Fruit fly (Drosophila melanogaster) whole organism, wandering third instar larva: ENCODE data around the gene Nelf-A.

Source experiments
- Abd-B ChIP-seq: fragments of >200 bp; optimal IDR thresholded peaks from 2 replicates; lab custom pipeline; 2017; ENCODE audit warnings: missing biosample characterization, missing genetic modification characterization
- CG32264 ChIP-seq: fragments of 200-800 bp; sonication (Bioruptor generic); optimal IDR thresholded peaks from 2 replicates; lab custom pipeline; 2016; ENCODE audit warnings: missing biosample characterization, missing genetic modification characterization
- CrebA ChIP-seq: fragments of 200-800 bp; sonication (Bioruptor generic); optimal IDR thresholded peaks from 2 replicates; lab custom pipeline; 2016; ENCODE audit warnings: missing biosample characterization, mild to moderate bottlenecking, missing genetic modification characterization, borderline replicate concordance
- Dfd ChIP-seq: fragments of >200 bp; optimal IDR thresholded peaks from 2 replicates; lab custom pipeline; 2017; ENCODE audit warnings: missing biosample characterization, missing genetic modification characterization
- Dif ChIP-seq: fragments of 200-275, 200-300 bp; sonication (Bioruptor generic); optimal IDR thresholded peaks from 2 replicates; lab custom pipeline; 2018; ENCODE audit warnings: missing biosample characterization, missing genetic modification characterization; ENCODE audit not compliant: partially characterized antibody
- GATAd ChIP-seq: sonication (Bioruptor generic); optimal IDR thresholded peaks from 2 replicates; lab custom pipeline; 2016; ENCODE audit warnings: missing biosample characterization, missing genetic modification characterization
- Hnf4 ChIP-seq: fragments of 200-800 bp; sonication (Bioruptor generic); optimal IDR thresholded peaks from 2 replicates; lab custom pipeline; 2016; ENCODE audit warnings: missing biosample characterization, mild to moderate bottlenecking, missing genetic modification characterization
- Hr78 ChIP-seq: fragments of >200 bp; optimal IDR thresholded peaks from 2 replicates; lab custom pipeline; 2017; ENCODE audit warnings: missing biosample characterization, missing genetic modification characterization
- Jra ChIP-seq: sonication (Bioruptor generic); optimal IDR thresholded peaks from 2 replicates; lab custom pipeline; 2016; ENCODE audit warnings: missing biosample characterization, missing genetic modification characterization
- Mio ChIP-seq: sonication (Bioruptor generic); optimal IDR thresholded peaks from 2 replicates; lab custom pipeline; 2016; ENCODE audit warnings: missing biosample characterization, missing genetic modification characterization
- Myc ChIP-seq: fragments of >200 bp; optimal IDR thresholded peaks from 2 replicates; lab custom pipeline; 2017
- N ChIP-seq: fragments of >200 bp; optimal IDR thresholded peaks from 2 replicates; lab custom pipeline; 2018; ENCODE audit warnings: missing biosample characterization, missing external identifiers, missing genetic modification characterization
- OdsH ChIP-seq: fragments of 200-800 bp; sonication (Bioruptor generic); optimal IDR thresholded peaks from 2 replicates; lab custom pipeline; 2016; ENCODE audit warnings: missing biosample characterization, mild to moderate bottlenecking, missing genetic modification characterization
- Sp1 ChIP-seq: fragments of 200-800 bp; sonication (Bioruptor generic); optimal IDR thresholded peaks from 3 replicates; lab custom pipeline; 2019; ENCODE audit warnings: missing biosample characterization, mild to moderate bottlenecking, missing genetic modification characterization, moderate library complexity
- Vsx2 ChIP-seq: fragments of 200-300, 225-300 bp; sonication (Bioruptor generic); optimal IDR thresholded peaks from 2 replicates; lab custom pipeline; 2018; ENCODE audit warnings: missing biosample characterization, missing genetic modification characterization; ENCODE audit not compliant: partially characterized antibody
- br ChIP-seq: fragments of 200-800 bp; sonication (Bioruptor generic); optimal IDR thresholded peaks from 2 replicates; lab custom pipeline; 2016; ENCODE audit warnings: missing biosample characterization, missing genetic modification characterization
- brk ChIP-seq: fragments of 200-800 bp; sonication (Bioruptor generic); optimal IDR thresholded peaks from 2 replicates; lab custom pipeline; 2016; ENCODE audit warnings: missing biosample characterization, mild to moderate bottlenecking, missing genetic modification characterization
- dl ChIP-seq, 2 experiments: fragments of 175-275, 200-275 bp in 1 of 2; fragments of 200-275 bp in 1 of 2; sonication (Bioruptor generic); optimal IDR thresholded peaks; lab custom pipeline; 2018; ENCODE audit warnings: mild to moderate bottlenecking in 2 of 2, missing biosample characterization in 2 of 2, missing genetic modification characterization in 2 of 2, moderate library complexity in 2 of 2; ENCODE audit not compliant: partially characterized antibody in 2 of 2, insufficient read depth in 1 of 2
- dmrt93B ChIP-seq: fragments of 200-800 bp; sonication (Bioruptor generic); optimal IDR thresholded peaks from 2 replicates; lab custom pipeline; 2018; ENCODE audit warnings: missing biosample characterization, mild to moderate bottlenecking, missing genetic modification characterization
- dsf ChIP-seq: sonication (Bioruptor generic); optimal IDR thresholded peaks from 2 replicates; lab custom pipeline; 2016; ENCODE audit warnings: missing biosample characterization, missing genetic modification characterization, borderline replicate concordance
- ey ChIP-seq: fragments of 200-800 bp; sonication (Bioruptor generic); optimal IDR thresholded peaks from 2 replicates; lab custom pipeline; 2016; ENCODE audit warnings: missing biosample characterization, missing genetic modification characterization
- fru ChIP-seq: fragments of 200-800 bp; sonication (Bioruptor generic); optimal IDR thresholded peaks from 3 replicates; lab custom pipeline; 2016; ENCODE audit warnings: missing biosample characterization, mild to moderate bottlenecking, missing genetic modification characterization
- h ChIP-seq: fragments of 200-800 bp; sonication (Bioruptor generic); optimal IDR thresholded peaks from 3 replicates; lab custom pipeline; 2016; ENCODE audit warnings: missing biosample characterization, mild to moderate bottlenecking, missing genetic modification characterization
- jim ChIP-seq: fragments of 175-275, 200-325 bp; sonication (Bioruptor generic); optimal IDR thresholded peaks from 2 replicates; lab custom pipeline; 2016; ENCODE audit warnings: missing biosample characterization, mild to moderate bottlenecking, missing genetic modification characterization
- lola ChIP-seq: fragments of >200 bp; optimal IDR thresholded peaks from 2 replicates; lab custom pipeline; 2017; ENCODE audit warnings: missing biosample characterization, missing genetic modification characterization
- pan ChIP-seq: fragments of >200 bp; optimal IDR thresholded peaks from 2 replicates; lab custom pipeline; 2017
- sage ChIP-seq: fragments of 200-800 bp; sonication (Bioruptor generic); optimal IDR thresholded peaks from 2 replicates; lab custom pipeline; 2016; ENCODE audit warnings: missing biosample characterization, mild to moderate bottlenecking, missing genetic modification characterization
- sv ChIP-seq: fragments of 200-800 bp; sonication (Bioruptor generic); optimal IDR thresholded peaks from 3 replicates; lab custom pipeline; 2016; ENCODE audit warnings: missing biosample characterization, missing genetic modification characterization
- tai ChIP-seq: sonication (Bioruptor generic); optimal IDR thresholded peaks from 2 replicates; lab custom pipeline; 2016; ENCODE audit warnings: missing biosample characterization, missing genetic modification characterization
- woc ChIP-seq: sonication (Bioruptor generic); optimal IDR thresholded peaks from 2 replicates; lab custom pipeline; 2016; ENCODE audit warnings: missing biosample characterization, mild to moderate bottlenecking, missing genetic modification characterization

Gene Nelf-A

dm6 chr3R:21237099-21237498, 13.6 kb downstream of the Nelf-A start, which contains the start of gene e:
TSS of gene e (minus strand) at chr3R:21237177.
- TF ChIP-seq lola (no peak), tai (GFP tag; lab: Kevin White, UChicago) (no peak)

- no peak for TF ChIP-seq br (GFP tag; lab: Kevin White, UChicago)
Observed at dm6 chr3R:21241332-21241731, 17.8 kb downstream of the Nelf-A start.

dm6 chr3R:21242318-21242717, 18.8 kb downstream of the Nelf-A start, which contains the start of gene CG5892:
TSS of gene CG5892 (plus strand) at chr3R:21242618.
- TF ChIP-seq N (GFP tag; lab: Kevin White, UChicago): no peak
- no peak for TF ChIP-seq woc (GFP tag; lab: Kevin White, UChicago)
- TF ChIP-seq Myc (lab: Kevin White, UChicago): no peak
- TF ChIP-seq sv (GFP tag; lab: Kevin White, UChicago): no peak
- no peak for TF ChIP-seq h (GFP tag; lab: Kevin White, UChicago)
- no peak for TF ChIP-seq lola
- no peak for TF ChIP-seq dsf (GFP tag; lab: Kevin White, UChicago)
- no peak for TF ChIP-seq sage
- no peak for TF ChIP-seq dmrt93B (GFP tag; lab: Kevin White, UChicago)
- no peak for TF ChIP-seq pan (lab: Kevin White, UChicago)
- TF ChIP-seq CG32264 (GFP tag; lab: Kevin White, UChicago): no peak
- no peak for TF ChIP-seq Hnf4
- TF ChIP-seq br (GFP tag; lab: Kevin White, UChicago): no peak
- TF ChIP-seq Jra (GFP tag; lab: Kevin White, UChicago): no peak
- TF ChIP-seq Vsx2 (GFP tag; lab: Kevin White, UChicago): no peak
- TF ChIP-seq, all 38 proteins: peak for 0

dm6 chr3R:21245846-21246245, 22.3 kb downstream of the Nelf-A start:
- TF ChIP-seq N (GFP tag; lab: Kevin White, UChicago): no peak
- TF ChIP-seq sage: no peak
- no peak for TF ChIP-seq dl (GFP tag; optimal IDR thresholded peaks at IDR 0.05; lab: Kevin White, UChicago; ENCODE audit: insufficient read depth in 1 of 2, partially characterized antibody in 2 of 2)
- no peak for TF ChIP-seq jim (GFP tag; lab: Kevin White, UChicago)
- no peak for TF ChIP-seq fru (GFP tag; lab: Kevin White, UChicago)
- no peak for TF ChIP-seq lola
- no peak for TF ChIP-seq OdsH
- no peak for TF ChIP-seq CrebA
- TF ChIP-seq Dfd (GFP tag; lab: Kevin White, UChicago): no peak
- no peak for TF ChIP-seq h (GFP tag; lab: Kevin White, UChicago)
- TF ChIP-seq Mio (GFP tag; lab: Kevin White, UChicago): no peak
- TF ChIP-seq tai (GFP tag; lab: Kevin White, UChicago): no peak
- TF ChIP-seq woc (GFP tag; lab: Kevin White, UChicago): no peak
- TF ChIP-seq, all 38 proteins: peak for 0

dm6 chr3R:21246492-21247061, 23.1 kb downstream of the Nelf-A start, which contains the start of gene ETHR:
TSS of gene ETHR (plus strand) at chr3R:21247011.
- TF ChIP-seq tai (GFP tag; lab: Kevin White, UChicago) (no peak), sv (GFP tag; lab: Kevin White, UChicago) (peak; percentile 4)

- TF ChIP-seq Hr78 (GFP tag; lab: Kevin White, UChicago): no peak
- TF ChIP-seq lola: no peak
- no peak for TF ChIP-seq Jra (GFP tag; lab: Kevin White, UChicago)
- no peak for TF ChIP-seq h (GFP tag; lab: Kevin White, UChicago)
- no peak for TF ChIP-seq Mio (GFP tag; lab: Kevin White, UChicago)
- TF ChIP-seq tai (GFP tag; lab: Kevin White, UChicago): no peak
- TF ChIP-seq CrebA: no peak
- TF ChIP-seq Sp1 (GFP tag; lab: Kevin White, UChicago): no peak
- TF ChIP-seq brk (GFP tag; lab: Kevin White, UChicago): no peak
- no peak for TF ChIP-seq ey (GFP tag; lab: Kevin White, UChicago)
- no peak for TF ChIP-seq sage
- TF ChIP-seq pan (lab: Kevin White, UChicago): no peak
- no peak for TF ChIP-seq sv (GFP tag; lab: Kevin White, UChicago)
- TF ChIP-seq Abd-B (GFP tag; lab: Kevin White, UChicago): no peak
- TF ChIP-seq Hnf4: no peak
- TF ChIP-seq dmrt93B (GFP tag; lab: Kevin White, UChicago): no peak
- no peak for TF ChIP-seq GATAd (GFP tag; lab: Kevin White, UChicago)
- no peak for TF ChIP-seq Dif (GFP tag; lab: Kevin White, UChicago)
Observed at dm6 chr3R:21252478-21252877, 29.0 kb downstream of the Nelf-A start.
